Worm (Caenorhabditis elegans) whole organism, L1 larva: ENCODE data around the gene F54H12.7.

Experiments used
- C04F5.9 ChIP-seq: sonication (generic microtip); optimal IDR thresholded peaks from 2 replicates; lab custom pipeline; 2016; ENCODE audit warnings: missing genetic modification characterization, missing compliant biosample characterization
- F16B12.6 ChIP-seq: fragments of 150-350 bp; optimal IDR thresholded peaks from 2 replicates; lab custom pipeline; 2014; ENCODE audit warnings: missing biosample characterization, missing genetic modification characterization
- Y116A8C.19 ChIP-seq: sonication (generic microtip); optimal IDR thresholded peaks from 2 replicates; lab custom pipeline; 2016; ENCODE audit warnings: missing compliant biosample characterization, missing genetic modification characterization, borderline replicate concordance
- alr-1 ChIP-seq: fragments of 200-800 bp; sonication (Bioruptor generic); optimal IDR thresholded peaks from 2 replicates; lab custom pipeline; 2018; ENCODE audit warnings: borderline replicate concordance, mild to moderate bottlenecking, missing genetic modification characterization, missing compliant biosample characterization
- aly-2 ChIP-seq: fragments of 150-350 bp; optimal IDR thresholded peaks from 2 replicates; lab custom pipeline; 2014; ENCODE audit warnings: missing biosample characterization, missing genetic modification characterization
- ama-1 ChIP-seq: fragments of 150-350 bp; optimal IDR thresholded peaks from 2 replicates; lab custom pipeline; 2014
- blmp-1 ChIP-seq: fragments of 150-350 bp; optimal IDR thresholded peaks from 2 replicates; lab custom pipeline; 2014; ENCODE audit warnings: missing biosample characterization, missing genetic modification characterization
- ceh-63 ChIP-seq: fragments of 200-800 bp; sonication (Bioruptor generic); optimal IDR thresholded peaks from 2 replicates; lab custom pipeline; 2018; ENCODE audit warnings: mild to moderate bottlenecking, missing genetic modification characterization, missing compliant biosample characterization
- ceh-8 ChIP-seq: fragments of 200-800 bp; sonication (Bioruptor generic); optimal IDR thresholded peaks from 2 replicates; lab custom pipeline; 2018; ENCODE audit warnings: mild to moderate bottlenecking, missing genetic modification characterization, moderate library complexity, missing compliant biosample characterization
- ceh-82 ChIP-seq, 3 experiments: fragments of 150-350 bp in 1 of 3; sonication (generic microtip) in 2 of 3; optimal IDR thresholded peaks; 2 replicates each; lab custom pipeline; 2014 to 2017; ENCODE audit warnings: missing biosample characterization in 3 of 3, missing genetic modification characterization in 3 of 3
- dpl-1 ChIP-seq, 3 experiments: fragments of 150-350 bp in 2 of 3; sonication (generic microtip) in 1 of 3; optimal IDR thresholded peaks; 2 replicates each; lab custom pipeline; 2014 to 2017; ENCODE audit warnings: missing biosample characterization in 3 of 3, missing genetic modification characterization in 3 of 3, missing genetic modification reagents in 3 of 3
- dsc-1 ChIP-seq: sonication (generic microtip); optimal IDR thresholded peaks from 2 replicates; lab custom pipeline; 2016; ENCODE audit warnings: mild to moderate bottlenecking, missing genetic modification characterization, missing compliant biosample characterization
- efl-1 ChIP-seq, 4 experiments: fragments of 150-350 bp; optimal IDR thresholded peaks in 3 of 4; peaks in 1 of 4; 1 replicate in 1 of 4; 2 replicates in 3 of 4; lab custom pipeline; 2014; ENCODE audit warnings: missing biosample characterization in 2 of 4, missing genetic modification characterization in 2 of 4, missing genetic modification reagents in 2 of 4
- elt-2 ChIP-seq: sonication (generic microtip); optimal IDR thresholded peaks from 2 replicates; lab custom pipeline; 2016; ENCODE audit warnings: missing genetic modification characterization, mild to moderate bottlenecking, inconsistent platforms, missing compliant biosample characterization, missing genetic modification reagents
- elt-3 ChIP-seq, 6 experiments: fragments of 150-350 bp in 1 of 6; sonication (generic microtip); optimal IDR thresholded peaks; 2 replicates each; lab custom pipeline; 2017 to 2018; ENCODE audit warnings: missing biosample characterization in 6 of 6, missing genetic modification characterization in 6 of 6, inconsistent platforms in 1 of 6
- ets-5 ChIP-seq: fragments of 200-800 bp; sonication (Bioruptor generic); IDR thresholded peaks from 2 replicates; pipeline ENCODE4 v1.3.6; 2022; ENCODE audit warnings: missing genetic modification characterization, missing compliant biosample characterization
- fkh-8 ChIP-seq: sonication (generic microtip); optimal IDR thresholded peaks from 2 replicates; lab custom pipeline; 2016; ENCODE audit warnings: mild to moderate bottlenecking, missing genetic modification characterization, missing compliant biosample characterization
- fos-1 ChIP-seq: fragments of 150-350 bp; optimal IDR thresholded peaks from 2 replicates; lab custom pipeline; 2014; ENCODE audit warnings: missing biosample characterization, missing genetic modification characterization
- hlh-17 ChIP-seq: fragments of 200-800 bp; sonication (Bioruptor generic); optimal IDR thresholded peaks from 2 replicates; lab custom pipeline; 2018; ENCODE audit warnings: missing genetic modification characterization, mild to moderate bottlenecking, missing compliant biosample characterization, moderate library complexity, borderline replicate concordance
- hlh-4 ChIP-seq: sonication (generic microtip); optimal IDR thresholded peaks from 2 replicates; lab custom pipeline; 2016; ENCODE audit warnings: mild to moderate bottlenecking, missing genetic modification characterization, missing compliant biosample characterization
- hpl-2 ChIP-seq: fragments of 150-350 bp; optimal IDR thresholded peaks from 2 replicates; lab custom pipeline; 2014; ENCODE audit warnings: missing biosample characterization, missing genetic modification reagents, missing genetic modification characterization
- isw-1 ChIP-seq: fragments of 200-800 bp; sonication (Bioruptor generic); IDR thresholded peaks from 2 replicates; pipeline ENCODE4 v1.3.6; 2022; ENCODE audit warnings: missing genetic modification characterization, missing compliant biosample characterization
- lin-14 ChIP-seq: fragments of 200-800 bp; sonication (Bioruptor generic); optimal IDR thresholded peaks from 2 replicates; lab custom pipeline; 2018; ENCODE audit warnings: mild to moderate bottlenecking, missing genetic modification characterization, moderate library complexity, missing compliant biosample characterization
- lin-15B ChIP-seq: fragments of 150-350 bp; sonication (generic microtip); optimal IDR thresholded peaks from 3 replicates; lab custom pipeline; 2014; ENCODE audit warnings: missing biosample characterization, missing genetic modification characterization
- lin-35 ChIP-seq, 2 experiments: fragments of 150-350 bp; optimal IDR thresholded peaks; 2 replicates each; lab custom pipeline; 2014; ENCODE audit warnings: missing biosample characterization in 2 of 2, missing genetic modification characterization in 2 of 2, missing genetic modification reagents in 2 of 2
- lir-3 ChIP-seq: sonication (generic microtip); optimal IDR thresholded peaks from 2 replicates; lab custom pipeline; 2016; ENCODE audit warnings: mild to moderate bottlenecking, missing genetic modification characterization, moderate library complexity, missing compliant biosample characterization; ENCODE audit not compliant: poor library complexity
- mdl-1 ChIP-seq, 2 experiments: fragments of 150-350 bp; optimal IDR thresholded peaks; 2 replicates each; lab custom pipeline; 2014 to 2017; ENCODE audit warnings: missing biosample characterization in 2 of 2, missing genetic modification characterization in 2 of 2, inconsistent platforms in 1 of 2
- mep-1 ChIP-seq: fragments of 150-350 bp; optimal IDR thresholded peaks from 2 replicates; lab custom pipeline; 2014; ENCODE audit warnings: missing biosample characterization, missing genetic modification characterization
- nhr-20 ChIP-seq: sonication (generic microtip); optimal IDR thresholded peaks from 2 replicates; lab custom pipeline; 2016; ENCODE audit warnings: mild to moderate bottlenecking, missing genetic modification characterization, missing compliant biosample characterization
- nhr-28 ChIP-seq: fragments of 150-350 bp; optimal IDR thresholded peaks from 2 replicates; lab custom pipeline; 2014; ENCODE audit warnings: missing biosample characterization, missing genetic modification characterization
- nhr-47 ChIP-seq: sonication (generic microtip); optimal IDR thresholded peaks from 2 replicates; lab custom pipeline; 2016; ENCODE audit warnings: mild to moderate bottlenecking, missing genetic modification characterization, moderate library complexity, missing compliant biosample characterization
- nhr-71 ChIP-seq: sonication (generic microtip); optimal IDR thresholded peaks from 2 replicates; lab custom pipeline; 2016; ENCODE audit warnings: mild to moderate bottlenecking, missing genetic modification characterization, moderate library complexity, missing compliant biosample characterization
- nhr-84 ChIP-seq: sonication (generic microtip); optimal IDR thresholded peaks from 2 replicates; lab custom pipeline; 2017; ENCODE audit warnings: missing biosample characterization, missing genetic modification characterization
- nhr-85 ChIP-seq: sonication (generic microtip); peaks from one replicate; lab custom pipeline; 2016; ENCODE audit warnings: missing genetic modification characterization, inconsistent platforms, missing compliant biosample characterization
- nhr-90 ChIP-seq: sonication (generic microtip); optimal IDR thresholded peaks from 2 replicates; lab custom pipeline; 2016; ENCODE audit warnings: mild to moderate bottlenecking, missing genetic modification characterization, missing compliant biosample characterization; ENCODE audit not compliant: poor library complexity
- pax-3 ChIP-seq: fragments of 200-800 bp; sonication (Bioruptor generic); optimal IDR thresholded peaks from 2 replicates; lab custom pipeline; 2018; ENCODE audit warnings: mild to moderate bottlenecking, missing genetic modification characterization, moderate library complexity, missing compliant biosample characterization
- rnt-1 ChIP-seq: sonication (generic microtip); optimal IDR thresholded peaks from 2 replicates; lab custom pipeline; 2016; ENCODE audit warnings: mild to moderate bottlenecking, missing genetic modification characterization, moderate library complexity, missing compliant biosample characterization
- skn-1 ChIP-seq: fragments of 150-350 bp; optimal IDR thresholded peaks from 2 replicates; lab custom pipeline; 2014; ENCODE audit warnings: missing biosample characterization, missing genetic modification characterization
- sox-4 ChIP-seq: sonication (generic microtip); optimal IDR thresholded peaks from 2 replicates; lab custom pipeline; 2016; ENCODE audit warnings: missing genetic modification characterization, missing compliant biosample characterization
- swsn-7 ChIP-seq: sonication (generic microtip); optimal IDR thresholded peaks from 2 replicates; lab custom pipeline; 2016; ENCODE audit warnings: missing genetic modification characterization, missing compliant biosample characterization
- unc-98 ChIP-seq: fragments of 200-800 bp; sonication (Bioruptor generic); IDR thresholded peaks from 2 replicates; pipeline ENCODE4 v1.3.6; 2022; ENCODE audit warnings: missing genetic modification characterization, missing compliant biosample characterization
- vab-15 ChIP-seq: sonication (generic microtip); optimal IDR thresholded peaks from 2 replicates; lab custom pipeline; 2017; ENCODE audit warnings: missing genotype, mild to moderate bottlenecking, missing genetic modification characterization, missing compliant biosample characterization
- xbp-1 ChIP-seq: sonication (generic microtip); optimal IDR thresholded peaks from 2 replicates; lab custom pipeline; 2016; ENCODE audit warnings: missing genetic modification characterization, missing compliant biosample characterization
- zag-1 ChIP-seq: fragments of 150-350 bp; optimal IDR thresholded peaks from 2 replicates; lab custom pipeline; 2014; ENCODE audit warnings: missing biosample characterization, missing genetic modification characterization
- zip-4 ChIP-seq: fragments of 200-800 bp; sonication (Bioruptor generic); optimal IDR thresholded peaks from 2 replicates; lab custom pipeline; 2018; ENCODE audit warnings: mild to moderate bottlenecking, missing genetic modification characterization, moderate library complexity, missing compliant biosample characterization
- ztf-11 ChIP-seq, 2 experiments: sonication (generic microtip); optimal IDR thresholded peaks; 2 replicates each; lab custom pipeline; 2016 to 2017; ENCODE audit warnings: missing genetic modification characterization in 2 of 2, missing biosample characterization in 1 of 2, missing compliant biosample characterization in 1 of 2

The F54H12.7 gene

DNA sequence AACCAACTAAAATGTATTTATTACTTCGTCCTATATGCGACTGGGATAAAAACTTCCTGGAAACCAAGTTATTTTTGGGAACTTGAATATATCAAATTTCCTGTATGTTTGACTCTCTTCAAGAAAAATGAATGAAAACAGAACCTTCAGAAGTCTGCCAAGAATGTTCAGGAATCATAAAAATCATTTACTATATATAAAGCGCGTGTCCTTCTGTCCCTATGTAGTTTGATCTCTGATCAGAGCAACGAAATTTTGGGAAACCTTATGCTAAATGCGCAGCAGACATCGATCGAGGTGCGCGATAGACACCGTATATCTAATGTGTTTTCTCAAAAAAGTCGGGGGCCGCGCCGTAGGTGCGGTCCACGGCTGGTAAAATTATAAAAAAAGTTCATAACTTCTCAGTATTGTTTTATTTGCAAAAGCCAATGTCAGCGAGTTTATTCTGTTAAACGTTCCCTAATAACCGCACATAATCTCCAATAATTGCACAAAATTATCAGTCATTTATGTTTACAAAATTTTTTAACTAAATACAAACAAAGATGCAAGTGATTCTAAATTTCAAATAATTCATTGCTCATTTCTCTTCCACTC, 28.4 kb downstream of the F54H12.7 start:
- TF ChIP-seq elt-2 (no peak), fos-1 (no peak), ztf-11 (tag; optimal IDR thresholded peaks at IDR 0.05; lab: Kevin White, UChicago) (no peak), unc-98 (GFP tag; lab: Robert Waterston, UW) (no peak), pax-3 (no peak), zip-4 (no peak), mdl-1 (tag; optimal IDR thresholded peaks at IDR 0.05; lab: Kevin White, UChicago) (no peak), isw-1 (GFP tag; lab: Robert Waterston, UW) (no peak), nhr-20 (tag; lab: Kevin White, UChicago) (no peak), sox-4 (tag; lab: Kevin White, UChicago) (no peak), nhr-28 (tag; lab: Kevin White, UChicago) (no peak), F16B12.6 (tag; lab: Kevin White, UChicago) (no peak), nhr-85 (tag; lab: Kevin White, UChicago) (no peak), elt-3 (tag; optimal IDR thresholded peaks at IDR 0.05; lab: Kevin White, UChicago) (no peak), alr-1 (tag; lab: Kevin White, UChicago) (no peak), xbp-1 (no peak), vab-15 (tag; lab: Kevin White, UChicago) (no peak), rnt-1 (tag; lab: Kevin White, UChicago) (no peak)
- TF ChIP-seq, all 84 proteins: peak for 0

DNA sequence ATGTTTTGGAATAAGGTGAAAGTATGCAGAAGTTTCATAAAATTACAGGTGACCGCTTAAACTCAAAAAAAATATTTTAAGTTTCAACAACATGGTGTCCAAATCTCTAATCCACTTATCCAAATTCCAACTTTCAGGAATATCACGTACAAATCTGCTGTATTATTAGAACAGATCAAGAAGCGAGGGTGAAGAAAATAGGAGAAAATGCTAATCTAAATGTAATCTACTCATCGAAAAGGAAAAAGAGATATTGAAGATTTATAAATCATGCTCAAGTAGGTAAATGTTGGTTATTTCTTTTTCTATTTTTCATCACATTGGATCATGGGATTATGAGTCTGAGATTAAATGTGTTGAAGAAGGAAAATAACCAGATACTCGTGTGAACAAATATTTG, 32.4 kb downstream of the F54H12.7 start:
- TF ChIP-seq dsc-1: peak; percentile 97
- no peak for TF ChIP-seq ceh-8

DNA sequence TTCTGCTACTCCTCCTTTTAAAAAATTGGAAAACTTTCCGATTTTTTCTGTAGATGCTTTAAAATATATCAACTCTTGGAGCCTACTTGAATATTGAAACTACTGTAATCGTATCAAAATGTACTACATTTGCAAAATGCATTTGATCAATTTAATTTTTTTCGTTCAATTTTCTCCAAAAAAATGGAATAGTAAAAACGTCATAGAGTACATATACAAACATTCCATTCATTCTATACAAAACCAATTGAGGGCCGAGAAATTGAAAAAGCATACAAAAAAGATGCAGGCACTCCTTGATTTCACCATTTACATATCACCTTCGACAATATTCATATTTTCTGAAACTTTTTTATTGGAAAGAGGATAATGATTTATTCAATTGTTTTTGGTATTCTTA, 34.9 kb downstream of the F54H12.7 start, which contains the start of gene C06G4.6:
C06G4.6 (plus strand) TSS at position 301 of the 400 bp plus-strand sequence.
- no peak for TF ChIP-seq Y116A8C.19
- no peak for TF ChIP-seq lin-14 (GFP tag; lab: Kevin White, UChicago)
- TF ChIP-seq rnt-1 (tag; lab: Kevin White, UChicago): no peak
- TF ChIP-seq aly-2 (tag; lab: Kevin White, UChicago): no peak
- no peak for TF ChIP-seq fkh-8 (tag; lab: Kevin White, UChicago)

DNA sequence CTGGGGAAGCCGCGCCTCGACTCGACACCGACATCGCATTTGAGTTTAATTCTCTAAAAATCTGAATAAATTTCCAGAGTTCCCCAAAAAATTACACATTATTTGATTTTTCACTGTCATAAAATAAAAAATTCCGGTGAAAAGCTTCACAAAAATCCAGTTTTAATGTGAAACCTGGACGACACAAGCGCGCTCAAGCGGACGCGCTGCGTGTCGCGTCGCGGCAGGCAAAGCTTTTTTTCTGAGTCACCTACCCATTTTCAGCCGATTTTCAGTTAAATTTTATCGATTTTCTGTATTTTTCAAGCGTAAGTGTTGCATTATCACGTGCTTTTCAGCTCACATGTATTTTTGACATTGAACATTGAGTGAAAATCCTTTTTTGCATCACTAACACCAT, 40.6 kb downstream of the F54H12.7 start, which contains the start of gene cit-1.1:
cit-1.1 (minus strand) TSS at position 53 of the 400 bp plus-strand sequence.
- TF ChIP-seq ets-5 (GFP tag; lab: Robert Waterston, UW): no peak
- peak; percentile 32 for TF ChIP-seq nhr-85 (tag; lab: Kevin White, UChicago)
- peak; percentile 32 to 37 for TF ChIP-seq lin-35 (GFP tag; optimal IDR thresholded peaks at IDR 0.05; lab: Kevin White, UChicago)
- no peak for TF ChIP-seq C04F5.9
- no peak for TF ChIP-seq hlh-4 (tag; lab: Kevin White, UChicago)
- no peak for TF ChIP-seq lir-3 (tag; lab: Kevin White, UChicago)
- TF ChIP-seq mep-1: no peak
- TF ChIP-seq skn-1 (tag; lab: Kevin White, UChicago): peak; percentile 32
- TF ChIP-seq nhr-47: no peak
- peak; percentile 38 for TF ChIP-seq lin-15B (tag; lab: Kevin White, UChicago)
- no peak for TF ChIP-seq vab-15 (tag; lab: Kevin White, UChicago)
- no peak for TF ChIP-seq nhr-90 (tag; lab: Kevin White, UChicago)
- TF ChIP-seq hlh-17 (GFP tag; lab: Kevin White, UChicago): no peak
- no peak for TF ChIP-seq nhr-84
- TF ChIP-seq ama-1 (lab: Kevin White, UChicago): no peak
- no peak for TF ChIP-seq nhr-71
- TF ChIP-seq rnt-1 (tag; lab: Kevin White, UChicago): no peak
- TF ChIP-seq hpl-2 (GFP tag; lab: Kevin White, UChicago): no peak
- peak in 2 of 3 experiments; percentile 7 to 18 for TF ChIP-seq ceh-82 (tag; optimal IDR thresholded peaks at IDR 0.05; lab: Kevin White, UChicago)
- no peak for TF ChIP-seq blmp-1 (tag; lab: Kevin White, UChicago)
- TF ChIP-seq dpl-1 (GFP tag; optimal IDR thresholded peaks at IDR 0.05; lab: Kevin White, UChicago): peak in 2 of 3 experiments; percentile 33 to 49
- peak; percentile 37 to 52 for TF ChIP-seq efl-1 (optimal IDR thresholded peaks at IDR 0.05; lab: Kevin White, UChicago)
- TF ChIP-seq efl-1 (GFP tag; optimal IDR thresholded peaks at IDR 0.05 in 1 of 2; lab: Kevin White, UChicago): peak in 1 of 2 experiments; percentile 44
- TF ChIP-seq swsn-7: no peak
- TF ChIP-seq zag-1 (tag; lab: Kevin White, UChicago): no peak
- no peak for TF ChIP-seq Y116A8C.19
- TF ChIP-seq ceh-63 (GFP tag; lab: Kevin White, UChicago): no peak
